Worm (Caenorhabditis elegans): ENCODE measurements around the gene mct-5.

mct-5 gene

ce11 chrII:7104794-7105613 is 6.6 kb upstream of the mct-5 start, which contains the start of the genes farl-11 and rpl-33 (continued):
- TF ChIP-seq hmg-1.1 (GFP tag; IDR thresholded peaks at IDR 0.05) (no peak), nhr-6 (tag; optimal IDR thresholded peaks at IDR 0.05) (peak; percentile 87)

- TF ChIP-seq unc-62 (GFP tag; optimal IDR thresholded peaks at IDR 0.05 in 1 of 2) (peak in 1 of 2 experiments; percentile 93), unc-62 (tag; optimal IDR thresholded peaks at IDR 0.05) (no peak), ceh-32 (tag; optimal IDR thresholded peaks at IDR 0.05; ENCODE audit: poor library complexity) (no peak)
Measured at ce11 chrII:7103111-7103510, 4.7 kb upstream of the mct-5 start.

DNA sequence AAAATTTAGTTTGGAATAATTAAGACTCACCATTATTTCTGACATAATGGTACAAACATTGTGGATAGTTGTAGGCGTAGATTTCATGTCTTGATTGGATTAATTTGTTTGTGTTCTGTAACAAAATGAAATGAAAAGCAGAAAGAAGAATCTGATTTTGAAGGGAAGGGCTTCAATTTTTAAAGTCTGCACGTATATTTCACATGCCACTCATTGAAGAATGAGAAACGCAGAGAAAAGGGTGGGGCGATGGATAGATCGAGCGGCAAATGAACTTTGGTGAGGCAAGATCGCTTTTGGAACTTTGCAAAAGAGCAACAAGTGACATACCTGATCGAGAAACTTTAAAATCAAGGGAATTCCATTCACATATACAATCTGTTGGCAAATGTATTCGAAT is 3.9 kb upstream of the mct-5 start:
- TF ChIP-seq Y105C5A.15 (GFP tag; IDR thresholded peaks at IDR 0.05) (no peak), lin-29 (GFP tag; IDR thresholded peaks at IDR 0.05) (no peak), R02D3.7 (tag; optimal IDR thresholded peaks at IDR 0.05) (no peak), vab-7 (GFP tag; IDR thresholded peaks at IDR 0.05) (no peak), unc-39 (tag; optimal IDR thresholded peaks at IDR 0.05) (no peak), lin-38 (GFP tag; IDR thresholded peaks at IDR 0.05) (no peak; the same call in 1 of the 2 replicates), pqm-1 (tag; optimal IDR thresholded peaks at IDR 0.05) (no peak), F26F4.8 (GFP tag; conservative IDR thresholded peaks at IDR 0.05) (no peak), Y48G9A.11 (GFP tag; IDR thresholded peaks at IDR 0.05) (no peak), dpl-1 (GFP tag; optimal IDR thresholded peaks at IDR 0.05) (no peak), nhr-41 (GFP tag; IDR thresholded peaks at IDR 0.05) (no peak), dmd-6 (GFP tag; IDR thresholded peaks at IDR 0.05) (peak; percentile 41), T26A8.4 (GFP tag; IDR thresholded peaks at IDR 0.05) (no peak), mep-1 (tag; optimal IDR thresholded peaks at IDR 0.05) (no peak), duxl-1 (tag; optimal IDR thresholded peaks at IDR 0.05; ENCODE audit: poor library complexity) (no peak), snpc-1.2 (GFP tag; IDR thresholded peaks at IDR 0.05) (no peak), dmd-8 (GFP tag; IDR thresholded peaks at IDR 0.05) (no peak), daf-8 (GFP tag; IDR thresholded peaks at IDR 0.05) (no peak), nhr-102 (tag; optimal IDR thresholded peaks at IDR 0.05) (no peak), gei-8 (GFP tag; optimal IDR thresholded peaks at IDR 0.05) (no peak), hlh-11 (tag; optimal IDR thresholded peaks at IDR 0.05) (peak; percentile 16), lin-1 (GFP tag; IDR thresholded peaks at IDR 0.05) (no peak), hmg-1.1 (GFP tag; IDR thresholded peaks at IDR 0.05) (peak; percentile 14; the same call in 1 of the 2 replicates), mdl-1 (tag; optimal IDR thresholded peaks at IDR 0.05) (no peak), fkh-10 (GFP tag; optimal IDR thresholded peaks at IDR 0.05) (no peak), nhr-28 (tag; optimal IDR thresholded peaks at IDR 0.05) (peak; percentile 25), snpc-4 (tag; optimal IDR thresholded peaks at IDR 0.05) (no peak), zag-1 (tag; optimal IDR thresholded peaks at IDR 0.05) (no peak), nhr-42 (GFP tag; IDR thresholded peaks at IDR 0.05) (no peak), lim-7 (GFP tag; IDR thresholded peaks at IDR 0.05) (no peak), zip-11 (GFP tag; IDR thresholded peaks at IDR 0.05) (no peak), hif-1 (tag; optimal IDR thresholded peaks at IDR 0.05) (peak in 1 of 2 experiments; percentile 99), aha-1 (tag) (no peak), fos-1 (tag; optimal IDR thresholded peaks at IDR 0.05) (no peak), tag-97 (GFP tag; IDR thresholded peaks at IDR 0.05) (no peak), spr-1 (tag; optimal IDR thresholded peaks at IDR 0.05) (no peak), lin-15B (tag; optimal IDR thresholded peaks at IDR 0.05) (no peak), egl-27 (tag; optimal IDR thresholded peaks at IDR 0.05) (no peak), sdz-12 (GFP tag; optimal IDR thresholded peaks at IDR 0.05) (no peak), ceh-44 (GFP tag; IDR thresholded peaks at IDR 0.05) (no peak), mxl-2 (GFP tag; conservative IDR thresholded peaks at IDR 0.05) (no peak), ztf-11 (tag; optimal IDR thresholded peaks at IDR 0.05) (no peak), zfp-3 (GFP tag; conservative IDR thresholded peaks at IDR 0.05) (no peak), ceh-20 (GFP tag; IDR thresholded peaks at IDR 0.05) (no peak)
